Fruit fly (Drosophila melanogaster): Measurements from ENCODE around the gene Cyp28d2.

DNA sequence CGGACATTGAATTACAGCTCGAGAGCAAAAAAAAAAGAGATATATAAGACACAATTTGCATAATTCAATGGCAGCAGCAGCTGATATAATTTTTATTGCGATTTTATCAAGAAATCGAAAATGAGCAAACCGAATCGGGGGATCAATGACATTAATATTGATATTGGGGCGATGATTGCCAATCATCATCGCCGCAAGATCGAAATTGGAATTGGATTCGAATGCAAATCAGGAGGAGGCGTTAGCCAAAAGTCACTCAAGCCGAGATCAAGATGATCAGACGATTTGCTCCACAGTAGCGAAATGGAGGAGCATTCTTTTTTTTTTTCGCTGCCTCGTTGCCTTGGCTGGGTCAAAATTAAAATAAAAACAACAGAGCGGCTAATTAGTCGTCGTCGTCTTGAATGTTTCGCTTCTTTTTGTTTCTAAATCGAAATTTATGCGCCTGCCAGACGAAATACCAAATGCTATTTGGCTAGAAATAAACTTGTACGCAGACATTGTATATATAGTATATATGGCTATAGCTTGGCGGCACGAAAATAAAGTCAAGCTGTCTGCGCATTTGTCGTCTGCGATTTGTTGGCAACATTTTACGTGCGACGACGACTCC, 22.8 kb downstream of the Cyp28d2 start:
- no peak for TF ChIP-seq CTCF (optimal IDR thresholded peaks at IDR 0.05)
- TF ChIP-seq CG8478 (optimal IDR thresholded peaks at IDR 0.05): no peak

Measured in S2 (cell line).